Worm (Caenorhabditis elegans) whole organism, L3 larva: ENCODE data around the gene R11G11.16.

ENCODE experiments used
- fkh-10 ChIP-seq: sonication (generic microtip); optimal IDR thresholded peaks from 2 replicates; lab custom pipeline; 2017; ENCODE audit warnings: missing biosample characterization, missing genetic modification reagents, missing genetic modification characterization
- sea-2 ChIP-seq: fragments of 150-350 bp; sonication (generic microtip); optimal IDR thresholded peaks from 4 replicates; lab custom pipeline; 2014; ENCODE audit warnings: missing biosample characterization, missing genetic modification reagents, missing genetic modification characterization
- tbx-2 ChIP-seq: sonication (generic microtip); optimal IDR thresholded peaks from 2 replicates; lab custom pipeline; 2016; ENCODE audit warnings: mild to moderate bottlenecking, missing genetic modification characterization, missing compliant biosample characterization

ce11 chrV:494284-494683, 30.7 kb downstream of the R11G11.16 start, which contains the start of gene nhr-131:
- TF ChIP-seq sea-2 (GFP tag; lab: Kevin White, UChicago) (no peak), tbx-2 (no peak), fkh-10 (no peak)
